Fruit fly (Drosophila melanogaster): ENCODE measurements around the gene CG32277.
A peak's percentile ranks its signal among the peaks of the same experiment; 100 is the strongest.

CG32277 gene

dm6 chr3L:3198447-3199402 lies 6.5 kb downstream of the CG32277 start, which contains the start of the genes CG32276 and gry (continued):
- TF ChIP-seq CG12659 (GFP tag; optimal IDR thresholded peaks at IDR 0.05) = peak; percentile 89
- TF ChIP-seq CG11456 (GFP tag; IDR thresholded peaks at IDR 0.05) = peak; percentile 82
- TF ChIP-seq nerfin-2 (GFP tag; IDR thresholded peaks at IDR 0.05; ENCODE audit: partially characterized antibody) = no peak
- TF ChIP-seq amos (GFP tag; IDR thresholded peaks at IDR 0.05; ENCODE audit: partially characterized antibody) = no peak; the same call in 1 of the 2 replicates
- no peak; the same call in 2 of the 3 replicates for TF ChIP-seq HLH4C (GFP tag; IDR thresholded peaks at IDR 0.05; ENCODE audit: partially characterized antibody)
- TF ChIP-seq Bdp1 (GFP tag; optimal IDR thresholded peaks at IDR 0.05) = peak; percentile 65
- TF ChIP-seq tna (GFP tag; IDR thresholded peaks at IDR 0.05; ENCODE audit: partially characterized antibody) = no peak
- TF ChIP-seq ATbp (GFP tag; optimal IDR thresholded peaks at IDR 0.05) = no peak
- TF ChIP-seq gce (GFP tag; IDR thresholded peaks at IDR 0.05) = no peak
- no peak for TF ChIP-seq Mrtf (GFP tag; IDR thresholded peaks at IDR 0.05)
- no peak for TF ChIP-seq CG2678 (tag; optimal IDR thresholded peaks at IDR 0.05)
- TF ChIP-seq jumu (GFP tag; optimal IDR thresholded peaks at IDR 0.05) = peak; percentile 88
- TF ChIP-seq CG18476 (GFP tag; optimal IDR thresholded peaks at IDR 0.05) = peak; percentile 71
- TF ChIP-seq fru (optimal IDR thresholded peaks at IDR 0.05) = no peak
- TF ChIP-seq sd (tag; optimal IDR thresholded peaks at IDR 0.05) = no peak
- peak; percentile 49 for TF ChIP-seq CG18011 (GFP tag; optimal IDR thresholded peaks at IDR 0.05)
- TF ChIP-seq kah (GFP tag; optimal IDR thresholded peaks at IDR 0.05) = no peak
- peak; percentile 41 for TF ChIP-seq CG12236 (GFP tag; optimal IDR thresholded peaks at IDR 0.05)
- TF ChIP-seq gfzf (GFP tag; optimal IDR thresholded peaks at IDR 0.05) = peak; percentile 94
- 0 out of 3 replicates have a peak, but pooled peaks have one; percentile 55 for TF ChIP-seq CG3726 (GFP tag; IDR thresholded peaks at IDR 0.05)
- TF ChIP-seq TFAM (GFP tag; optimal IDR thresholded peaks at IDR 0.05) = peak; percentile 5
- TF ChIP-seq caup (GFP tag; optimal IDR thresholded peaks at IDR 0.05; ENCODE audit: severe bottlenecking) = peak; percentile 69
- peak; percentile 46; the same call in 1 of the 2 replicates for TF ChIP-seq klu (GFP tag; IDR thresholded peaks at IDR 0.05)
- no peak for TF ChIP-seq GATAe (GFP tag; conservative IDR thresholded peaks at IDR 0.05)
- peak; percentile 82 for TF ChIP-seq CG8944 (GFP tag; optimal IDR thresholded peaks at IDR 0.05)
- no peak for TF ChIP-seq CG6765 (GFP tag; optimal IDR thresholded peaks at IDR 0.05)
- TF ChIP-seq CG16779 (GFP tag; IDR thresholded peaks at IDR 0.05) = no peak
- TF ChIP-seq seq (GFP tag; IDR thresholded peaks at IDR 0.05) = peak; percentile 45; the same call in 1 of the 2 replicates
- no peak for TF ChIP-seq lov (optimal IDR thresholded peaks at IDR 0.05)
- peak; percentile 61; the same call in 1 of the 3 replicates for TF ChIP-seq lov (GFP tag; IDR thresholded peaks at IDR 0.05)
- TF ChIP-seq Spps (tag; optimal IDR thresholded peaks at IDR 0.05) = peak; percentile 57
- TF ChIP-seq ash1 (GFP tag; optimal IDR thresholded peaks at IDR 0.05) = no peak
- no peak for TF ChIP-seq dmrt99B (tag; optimal IDR thresholded peaks at IDR 0.05)
- no peak for TF ChIP-seq CG1792 (GFP tag; optimal IDR thresholded peaks at IDR 0.05)
- no peak for TF ChIP-seq CG14965 (GFP tag; optimal IDR thresholded peaks at IDR 0.05; ENCODE audit: borderline replicate concordance)
- TF ChIP-seq zfh1 (GFP tag; IDR thresholded peaks at IDR 0.05) = peak; percentile 67; the same call in 2 of the 3 replicates
- TF ChIP-seq otp (GFP tag; IDR thresholded peaks at IDR 0.05) = peak; percentile 54; the same call in 1 of the 3 replicates
- TF ChIP-seq CG16815 (GFP tag; optimal IDR thresholded peaks at IDR 0.05) = peak; percentile 47
- TF ChIP-seq Lpt (GFP tag; optimal IDR thresholded peaks at IDR 0.05) = no peak
- TF ChIP-seq shn (GFP tag; optimal IDR thresholded peaks at IDR 0.05) = peak; percentile 65
- peak; percentile 73 for TF ChIP-seq CG9727 (GFP tag; optimal IDR thresholded peaks at IDR 0.05)
- TF ChIP-seq ci (GFP tag; IDR thresholded peaks at IDR 0.05) = peak; percentile 66; the same call in 2 of the 3 replicates
- peak; percentile 63 for TF ChIP-seq Atf3 (GFP tag; optimal IDR thresholded peaks at IDR 0.05)
- TF ChIP-seq Dek (tag; optimal IDR thresholded peaks at IDR 0.05) = peak; percentile 73
- TF ChIP-seq Ets65A (GFP tag) = peak; percentile 98
- peak; percentile 33 for TF ChIP-seq NK7.1 (GFP tag; optimal IDR thresholded peaks at IDR 0.05)
- TF ChIP-seq HLHmδ (GFP tag; optimal IDR thresholded peaks at IDR 0.05) = peak; percentile 50
- TF ChIP-seq slbo (GFP tag; IDR thresholded peaks at IDR 0.05) = peak; percentile 86

All from whole organism, embryonic.